Fruit fly (Drosophila melanogaster) whole organism, embryonic: Measurements from ENCODE around the gene rumi.

Experiments used
- Awh ChIP-seq: fragments of 200-800 bp; sonication (Bioruptor generic); IDR thresholded peaks from 2 replicates; pipeline ENCODE4, ENCODE4 v1.3.6; 2022; ENCODE audit warnings: missing biosample characterization, missing genetic modification characterization
- Bdp1 ChIP-seq: fragments of 200-800 bp; sonication (Bioruptor generic); optimal IDR thresholded peaks from 3 replicates; lab custom pipeline; 2016; ENCODE audit warnings: missing biosample characterization, missing genetic modification characterization
- CG10209 ChIP-seq: fragments of 200-800 bp; sonication (Bioruptor generic); optimal IDR thresholded peaks from 3 replicates; lab custom pipeline; 2017; ENCODE audit warnings: missing biosample characterization, mild to moderate bottlenecking, missing genetic modification characterization, missing genetic modification reagents
- CG10274 ChIP-seq: fragments of 200-800 bp; sonication (Bioruptor generic); optimal IDR thresholded peaks from 3 replicates; lab custom pipeline; 2017; ENCODE audit warnings: missing biosample characterization, mild to moderate bottlenecking, missing genetic modification characterization
- CG11456 ChIP-seq: fragments of 200-800 bp; sonication (Bioruptor generic); IDR thresholded peaks from 3 replicates; pipeline ENCODE4 v1.3.6; 2022; ENCODE audit warnings: missing biosample characterization, missing genetic modification characterization
- CG11560 ChIP-seq: fragments of 200-800 bp; sonication (Bioruptor generic); IDR thresholded peaks from 3 replicates; pipeline ENCODE4 v1.3.6; 2022; ENCODE audit warnings: missing biosample characterization, missing genetic modification characterization
- CG14050 ChIP-seq: fragments of 200-800 bp; sonication (Bioruptor generic); IDR thresholded peaks from 3 replicates; pipeline ENCODE4 v1.3.6; 2022; ENCODE audit warnings: missing biosample characterization, missing genetic modification characterization
- CG17385 ChIP-seq: fragments of 200-800 bp; sonication (Bioruptor generic); optimal IDR thresholded peaks from 3 replicates; lab custom pipeline; 2018; ENCODE audit warnings: missing biosample characterization, mild to moderate bottlenecking, missing genetic modification characterization
- CG17829 ChIP-seq: fragments of 200-800 bp; optimal IDR thresholded peaks from 2 replicates; lab custom pipeline; 2019; ENCODE audit warnings: missing biosample characterization, mild to moderate bottlenecking, missing genetic modification characterization, moderate library complexity
- CG18011 ChIP-seq: fragments of 200-800 bp; sonication (Bioruptor generic); optimal IDR thresholded peaks from 2 replicates; lab custom pipeline; 2017; ENCODE audit warnings: missing biosample characterization, missing genetic modification characterization, mild to moderate bottlenecking, moderate library complexity, missing genotype
- CG18262 ChIP-seq: fragments of 200-800 bp; optimal IDR thresholded peaks from 3 replicates; lab custom pipeline; 2019; ENCODE audit warnings: missing biosample characterization, mild to moderate bottlenecking, missing genetic modification characterization, moderate library complexity
- CG2712 ChIP-seq: fragments of 200-800 bp; optimal IDR thresholded peaks from 3 replicates; lab custom pipeline; 2019; ENCODE audit warnings: missing biosample characterization, mild to moderate bottlenecking, missing genetic modification characterization, moderate library complexity
- CG2875 ChIP-seq: fragments of 200-800 bp; sonication (Bioruptor generic); optimal IDR thresholded peaks from 2 replicates; lab custom pipeline; 2017; ENCODE audit warnings: missing biosample characterization, mild to moderate bottlenecking, missing genetic modification characterization, missing genetic modification reagents
- CG30020 ChIP-seq: fragments of 200-800 bp; optimal IDR thresholded peaks from 2 replicates; lab custom pipeline; 2019; ENCODE audit warnings: missing biosample characterization, mild to moderate bottlenecking, missing genetic modification characterization, moderate library complexity
- CG3163 ChIP-seq: fragments of 200-800 bp; sonication (Bioruptor generic); optimal IDR thresholded peaks from 3 replicates; lab custom pipeline; 2016; ENCODE audit warnings: missing biosample characterization, missing genetic modification characterization
- CG32532 ChIP-seq: fragments of 200-800 bp; sonication (Bioruptor generic); IDR thresholded peaks from 2 replicates; pipeline ENCODE4 v1.3.6; 2022; ENCODE audit warnings: missing biosample characterization, missing genetic modification characterization
- CG3847 ChIP-seq: fragments of 200-800 bp; sonication (Bioruptor generic); IDR thresholded peaks from 2 replicates; pipeline ENCODE4 v1.3.6; 2022; ENCODE audit warnings: missing biosample characterization, missing genetic modification characterization
- CG3995 ChIP-seq: fragments of 200-800 bp; sonication (Bioruptor generic); optimal IDR thresholded peaks from 3 replicates; lab custom pipeline; 2016; ENCODE audit warnings: missing biosample characterization, missing genetic modification characterization
- CG4820 ChIP-seq: fragments of 200-800 bp; sonication (Bioruptor generic); optimal IDR thresholded peaks from 3 replicates; lab custom pipeline; 2016; ENCODE audit warnings: missing biosample characterization, missing genetic modification characterization
- CG6654 ChIP-seq: fragments of 200-800 bp; sonication (Bioruptor generic); optimal IDR thresholded peaks from 2 replicates; lab custom pipeline; 2017; ENCODE audit warnings: missing biosample characterization, mild to moderate bottlenecking, missing genetic modification characterization
- CG8765 ChIP-seq: fragments of 200-800 bp; sonication (Bioruptor generic); IDR thresholded peaks from 2 replicates; pipeline ENCODE4 v1.3.6; 2022; ENCODE audit warnings: missing biosample characterization, missing genetic modification characterization
- CHES-1-like ChIP-seq: fragments of 200-800 bp; sonication (Bioruptor generic); optimal IDR thresholded peaks from 2 replicates; lab custom pipeline; 2016; ENCODE audit warnings: missing biosample characterization, missing genetic modification characterization
- D19B ChIP-seq: fragments of 200-800 bp; sonication (Bioruptor generic); optimal IDR thresholded peaks from 2 replicates; lab custom pipeline; 2017; ENCODE audit warnings: missing biosample characterization, mild to moderate bottlenecking, missing genetic modification characterization
- Doc3 ChIP-seq: fragments of 200-800 bp; sonication (Bioruptor generic); IDR thresholded peaks from 3 replicates; pipeline ENCODE4 v1.3.6; 2022; ENCODE audit warnings: missing biosample characterization, missing genetic modification characterization; ENCODE audit not compliant: partially characterized antibody
- Fer2 ChIP-seq: fragments of 200-800 bp; sonication (Bioruptor generic); optimal IDR thresholded peaks from 2 replicates; lab custom pipeline; 2018; ENCODE audit warnings: missing biosample characterization, mild to moderate bottlenecking, missing genetic modification characterization, moderate library complexity
- HLH4C ChIP-seq: fragments of 200-800 bp; sonication (Bioruptor generic); IDR thresholded peaks from 3 replicates; pipeline ENCODE4 v1.3.6; 2022; ENCODE audit warnings: missing biosample characterization, missing genetic modification characterization; ENCODE audit not compliant: partially characterized antibody
- HLH54F ChIP-seq: fragments of 200-800 bp; sonication (Bioruptor generic); optimal IDR thresholded peaks from 3 replicates; lab custom pipeline; 2016; ENCODE audit warnings: missing biosample characterization, missing genetic modification characterization
- Hsf ChIP-seq: fragments of 200-800 bp; sonication (Bioruptor generic); optimal IDR thresholded peaks from 3 replicates; lab custom pipeline; 2016; ENCODE audit warnings: missing biosample characterization, missing genetic modification characterization
- Lpt ChIP-seq: fragments of >200 bp; optimal IDR thresholded peaks from 2 replicates; lab custom pipeline; 2018; ENCODE audit warnings: missing biosample characterization, missing genetic modification characterization
- Mes4 ChIP-seq: fragments of 200-800 bp; sonication (Bioruptor generic); optimal IDR thresholded peaks from 2 replicates; lab custom pipeline; 2016; ENCODE audit warnings: missing biosample characterization, missing genetic modification characterization
- NC2α ChIP-seq: fragments of 200-800 bp; sonication (Bioruptor generic); optimal IDR thresholded peaks from 2 replicates; lab custom pipeline; 2016; ENCODE audit warnings: missing biosample characterization, missing genetic modification characterization
- Ssrp ChIP-seq: fragments of 200-800 bp; sonication (Bioruptor generic); optimal IDR thresholded peaks from 2 replicates; lab custom pipeline; 2018; ENCODE audit warnings: missing biosample characterization, mild to moderate bottlenecking, missing genetic modification characterization, moderate library complexity
- bbx ChIP-seq: fragments of 200-800 bp; sonication (Bioruptor generic); IDR thresholded peaks from 2 replicates; pipeline ENCODE4 v1.3.6; 2022; ENCODE audit warnings: missing biosample characterization, missing genetic modification characterization; ENCODE audit not compliant: partially characterized antibody
- chinmo ChIP-seq: fragments of 200-800 bp; sonication (Bioruptor generic); IDR thresholded peaks from 4 replicates; pipeline ENCODE4 v1.3.6; 2022; ENCODE audit warnings: missing biosample characterization, missing genetic modification characterization; ENCODE audit not compliant: partially characterized antibody
- disco-r ChIP-seq: fragments of 200-800 bp; sonication (Bioruptor generic); optimal IDR thresholded peaks from 2 replicates; lab custom pipeline; 2016; ENCODE audit warnings: missing biosample characterization, missing genetic modification characterization
- fd102C ChIP-seq: fragments of 200-800 bp; sonication (Bioruptor generic); optimal IDR thresholded peaks from 2 replicates; lab custom pipeline; 2018; ENCODE audit warnings: missing biosample characterization, mild to moderate bottlenecking, missing genetic modification characterization, moderate library complexity
- hb ChIP-seq: fragments of 200-800 bp; sonication (Bioruptor generic); IDR thresholded peaks from 3 replicates; pipeline ENCODE4 v1.3.6; 2022; ENCODE audit warnings: missing biosample characterization, missing genetic modification characterization; ENCODE audit not compliant: partially characterized antibody
- hkb ChIP-seq, 2 experiments: fragments of 200-800 bp in 1 of 2; fragments of >200 bp in 1 of 2; sonication (Bioruptor generic) in 1 of 2; IDR thresholded peaks in 1 of 2; optimal IDR thresholded peaks in 1 of 2; 2 replicates each; pipeline versions ENCODE4 v1.3.6 to Lab custom; 2017 to 2022; ENCODE audit warnings: missing biosample characterization in 1 of 2, missing genetic modification characterization in 1 of 2
- inv ChIP-seq: fragments of 200-800 bp; sonication (Bioruptor generic); IDR thresholded peaks from 2 replicates; pipeline ENCODE4 v1.3.6; 2022; ENCODE audit warnings: missing biosample characterization, missing genetic modification characterization; ENCODE audit not compliant: partially characterized antibody
- nerfin-2 ChIP-seq: fragments of 200-800 bp; sonication (Bioruptor generic); IDR thresholded peaks from 2 replicates; pipeline ENCODE4 v1.3.6; 2022; ENCODE audit warnings: missing biosample characterization, missing genetic modification characterization; ENCODE audit not compliant: partially characterized antibody
- otp ChIP-seq: fragments of 200-800 bp; sonication (Bioruptor generic); IDR thresholded peaks from 3 replicates; pipeline ENCODE4, ENCODE4 v1.3.6; 2022; ENCODE audit warnings: missing biosample characterization, missing genetic modification characterization
- phol ChIP-seq: fragments of 200-800 bp; sonication (Bioruptor generic); optimal IDR thresholded peaks from 3 replicates; lab custom pipeline; 2018; ENCODE audit warnings: missing biosample characterization, mild to moderate bottlenecking, missing genetic modification characterization, moderate library complexity
- scrt ChIP-seq: fragments of 200-800 bp; sonication (Bioruptor generic); optimal IDR thresholded peaks from 2 replicates; lab custom pipeline; 2018; ENCODE audit warnings: missing biosample characterization, mild to moderate bottlenecking, missing genetic modification characterization, moderate library complexity
- tin ChIP-seq: fragments of 200-800 bp; sonication (Bioruptor generic); optimal IDR thresholded peaks from 3 replicates; lab custom pipeline; 2016; ENCODE audit warnings: missing biosample characterization, missing genetic modification characterization
- tna ChIP-seq: fragments of 200-800 bp; sonication (Bioruptor generic); IDR thresholded peaks from 2 replicates; pipeline ENCODE4 v1.3.6; 2022; ENCODE audit warnings: missing biosample characterization, missing genetic modification characterization; ENCODE audit not compliant: partially characterized antibody
- zen ChIP-seq: fragments of 200-800 bp; sonication (Bioruptor generic); optimal IDR thresholded peaks from 3 replicates; lab custom pipeline; 2018; ENCODE audit warnings: missing biosample characterization, mild to moderate bottlenecking, missing genetic modification characterization, moderate library complexity
- zfh1 ChIP-seq: fragments of 200-800 bp; sonication (Bioruptor generic); IDR thresholded peaks from 3 replicates; pipeline ENCODE4 v1.3.6; 2022; ENCODE audit warnings: missing biosample characterization, missing genetic modification characterization
- zfh2 ChIP-seq: fragments of 200-800 bp; sonication (Bioruptor generic); optimal IDR thresholded peaks from 2 replicates; lab custom pipeline; 2016; ENCODE audit warnings: missing biosample characterization, missing genetic modification characterization

rumi gene

DNA sequence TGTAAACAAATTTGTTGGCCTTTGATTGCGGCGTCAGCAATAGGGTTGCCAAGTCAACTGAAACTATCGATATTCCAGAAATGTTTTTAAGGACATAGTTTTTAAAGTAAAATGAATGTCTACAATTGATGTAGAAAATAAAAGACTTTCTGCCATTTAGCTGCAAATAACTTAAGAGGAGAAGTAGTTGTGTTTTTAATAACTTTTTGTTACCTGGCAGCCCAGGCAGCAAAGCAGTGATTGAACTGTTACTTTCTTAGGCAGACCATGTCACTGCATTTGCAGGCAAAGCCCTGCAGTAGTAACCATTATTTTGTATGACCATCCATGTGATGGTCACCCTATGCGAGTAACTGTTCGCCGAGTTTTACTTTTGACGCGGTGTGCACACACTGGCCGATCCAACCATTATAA, at the start of gene rumi, which contains the start of the genes CG7029 and Usp12-46 (continued):
- TF ChIP-seq NC2α (GFP tag; lab: Kevin White, UChicago) (peak; percentile 71), phol (tag; lab: Kevin White, UChicago) (peak; percentile 90), bbx (GFP tag; lab: Robert Waterston, UW) (peak; percentile 67), zfh1 (GFP tag; lab: Robert Waterston, UW) (peak; percentile 92), CG18011 (GFP tag; lab: Kevin White, UChicago) (peak; percentile 67), CG3995 (GFP tag; lab: Kevin White, UChicago) (peak; percentile 100), zfh2 (peak; percentile 93), Doc3 (GFP tag; lab: Robert Waterston, UW) (peak; percentile 83), CG17829 (tag; lab: Kevin White, UChicago) (peak; percentile 86), Mes4 (GFP tag; lab: Kevin White, UChicago) (peak; percentile 78), Bdp1 (GFP tag; lab: Kevin White, UChicago) (peak; percentile 82), D19B (GFP tag; lab: Kevin White, UChicago) (peak; percentile 58), CG8765 (GFP tag; lab: Robert Waterston, UW) (peak; percentile 82), CG30020 (tag; lab: Kevin White, UChicago) (peak; percentile 65), Lpt (no peak), scrt (GFP tag; lab: Kevin White, UChicago) (peak; percentile 79), CG4820 (GFP tag; lab: Kevin White, UChicago) (peak; percentile 79), CG32532 (GFP tag; lab: Robert Waterston, UW) (peak; percentile 89), CG10209 (GFP tag; lab: Kevin White, UChicago) (peak; percentile 84), CG17385 (GFP tag; lab: Kevin White, UChicago) (peak; percentile 71), Ssrp (peak; percentile 86), otp (GFP tag; lab: Robert Waterston, UW) (peak; percentile 72; the same call in 2 of the 3 replicates), CG14050 (GFP tag; lab: Robert Waterston, UW) (peak; percentile 88), CG10274 (GFP tag; lab: Kevin White, UChicago) (peak; percentile 10), CG11456 (GFP tag; lab: Robert Waterston, UW) (peak; percentile 86), Hsf (GFP tag; lab: Kevin White, UChicago) (peak; percentile 92), HLH54F (GFP tag; lab: Kevin White, UChicago) (peak; percentile 93), fd102C (GFP tag; lab: Kevin White, UChicago) (peak; percentile 76), CG2875 (GFP tag; lab: Kevin White, UChicago) (peak; percentile 46), CG11560 (tag; lab: Robert Waterston, UW) (peak; percentile 66; the same call in 1 of the 3 replicates)

DNA sequence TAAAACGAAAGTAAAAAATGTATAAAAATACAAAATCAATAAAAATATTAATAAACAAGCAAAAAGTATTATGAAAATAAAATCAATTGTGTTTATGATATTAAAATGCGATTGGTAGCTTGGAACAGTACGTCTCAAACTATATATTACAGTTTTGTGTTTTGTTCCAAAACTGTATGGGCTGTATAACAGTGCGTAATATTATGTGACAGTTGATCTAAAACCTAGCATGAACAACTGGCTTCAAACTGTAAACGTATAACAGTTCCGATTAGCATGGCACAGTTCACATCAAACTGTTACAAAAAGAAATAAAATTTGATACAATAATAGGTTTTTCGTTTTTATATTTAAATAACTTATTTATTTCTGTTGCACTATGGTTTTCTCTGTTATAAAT, 43.6 kb upstream of the rumi start:
- TF ChIP-seq Fer2 (tag; lab: Kevin White, UChicago): no peak
- no peak for TF ChIP-seq CG11456 (GFP tag; lab: Robert Waterston, UW)
- TF ChIP-seq zen: peak; percentile 55
- TF ChIP-seq CG18262 (tag; lab: Kevin White, UChicago): no peak
- TF ChIP-seq HLH4C (GFP tag; lab: Robert Waterston, UW): peak; percentile 55; the same call in 1 of the 3 replicates
- 0 out of 4 replicates have a peak, but pooled peaks have one; percentile 43 for TF ChIP-seq chinmo (GFP tag; lab: Robert Waterston, UW)
- peak; percentile 68 for TF ChIP-seq bbx (GFP tag; lab: Robert Waterston, UW)
- TF ChIP-seq inv (GFP tag; lab: Robert Waterston, UW): peak; percentile 62; the same call in 1 of the 2 replicates
- no peak for TF ChIP-seq Awh (GFP tag; lab: Robert Waterston, UW)
- TF ChIP-seq CG3163 (GFP tag; lab: Kevin White, UChicago): no peak
- peak; percentile 35 for TF ChIP-seq CG2712 (tag; lab: Kevin White, UChicago)
- TF ChIP-seq CG6654 (GFP tag; lab: Kevin White, UChicago): peak; percentile 100
- TF ChIP-seq tin (GFP tag; lab: Kevin White, UChicago): no peak
- TF ChIP-seq hb: peak; percentile 68; the same call in 2 of the 3 replicates
- TF ChIP-seq nerfin-2 (GFP tag; lab: Robert Waterston, UW): 0 out of 2 replicates have a peak, but pooled peaks have one; percentile 51
- TF ChIP-seq disco-r (GFP tag; lab: Kevin White, UChicago): peak; percentile 9
- TF ChIP-seq hkb (optimal IDR thresholded peaks at IDR 0.05; lab: Kevin White, UChicago): no peak
- TF ChIP-seq hkb (GFP tag; IDR thresholded peaks at IDR 0.05; lab: Robert Waterston, UW): no peak
- 0 out of 2 replicates have a peak, but pooled peaks have one; percentile 8 for TF ChIP-seq CG3847
- TF ChIP-seq CG8765 (GFP tag; lab: Robert Waterston, UW): no peak; the same call in 1 of the 2 replicates
- TF ChIP-seq CHES-1-like (GFP tag; lab: Kevin White, UChicago): no peak
- TF ChIP-seq tna (GFP tag; lab: Robert Waterston, UW): peak; percentile 47; the same call in 1 of the 2 replicates
